Fruit fly (Drosophila melanogaster) whole organism, embryonic: ENCODE data around the gene CG15717.

Experiments used
- Abd-B ChIP-seq: fragments of 200-800 bp; sonication (Bioruptor generic); optimal IDR thresholded peaks from 2 replicates; lab custom pipeline; 2018; ENCODE audit warnings: missing biosample characterization, mild to moderate bottlenecking, missing genetic modification characterization, moderate library complexity
- Adf1 ChIP-seq: fragments of 200-800 bp; sonication (Bioruptor generic); IDR thresholded peaks from 2 replicates; pipeline ENCODE4 v1.3.6; 2022; ENCODE audit warnings: missing biosample characterization, missing genetic modification characterization
- CG11560 ChIP-seq: fragments of 200-800 bp; sonication (Bioruptor generic); IDR thresholded peaks from 3 replicates; pipeline ENCODE4 v1.3.6; 2022; ENCODE audit warnings: missing biosample characterization, missing genetic modification characterization
- CG12219 ChIP-seq: fragments of 200-800 bp; sonication (Bioruptor generic); optimal IDR thresholded peaks from 3 replicates; lab custom pipeline; 2018; ENCODE audit warnings: missing biosample characterization, mild to moderate bottlenecking, missing genetic modification characterization
- CG12769 ChIP-seq: fragments of 200-800 bp; sonication (Bioruptor generic); optimal IDR thresholded peaks from 2 replicates; lab custom pipeline; 2019; ENCODE audit warnings: missing biosample characterization, mild to moderate bottlenecking, missing genetic modification characterization, moderate library complexity
- CG13424 ChIP-seq: fragments of 200-800 bp; sonication (Bioruptor generic); optimal IDR thresholded peaks from 2 replicates; lab custom pipeline; 2019; ENCODE audit warnings: missing biosample characterization, mild to moderate bottlenecking, missing genetic modification characterization, moderate library complexity
- CG16813 ChIP-seq: fragments of 200-800 bp; sonication (Bioruptor generic); IDR thresholded peaks from 3 replicates; pipeline ENCODE4 v1.3.6; 2022; ENCODE audit warnings: missing biosample characterization, missing genetic modification characterization; ENCODE audit not compliant: partially characterized antibody
- CG17568 ChIP-seq: fragments of 200-800 bp; sonication (Bioruptor generic); optimal IDR thresholded peaks from 2 replicates; lab custom pipeline; 2018; ENCODE audit warnings: missing biosample characterization, mild to moderate bottlenecking, missing genetic modification characterization, moderate library complexity
- CG18011 ChIP-seq: fragments of 200-800 bp; sonication (Bioruptor generic); optimal IDR thresholded peaks from 2 replicates; lab custom pipeline; 2017; ENCODE audit warnings: missing biosample characterization, missing genetic modification characterization, mild to moderate bottlenecking, moderate library complexity, missing genotype
- CG2712 ChIP-seq: fragments of 200-800 bp; optimal IDR thresholded peaks from 3 replicates; lab custom pipeline; 2019; ENCODE audit warnings: missing biosample characterization, mild to moderate bottlenecking, missing genetic modification characterization, moderate library complexity
- CG30403 ChIP-seq: fragments of 200-800 bp; sonication (Bioruptor generic); optimal IDR thresholded peaks from 3 replicates; lab custom pipeline; 2016; ENCODE audit warnings: missing biosample characterization, missing genetic modification characterization
- CG4854 ChIP-seq: fragments of 200-800 bp; sonication (Bioruptor generic); optimal IDR thresholded peaks from 2 replicates; lab custom pipeline; 2016; ENCODE audit warnings: missing biosample characterization, missing genetic modification characterization, inconsistent platforms
- CG6254 ChIP-seq: fragments of 200-800 bp; sonication (Bioruptor generic); optimal IDR thresholded peaks from 3 replicates; lab custom pipeline; 2017; ENCODE audit warnings: mild to moderate bottlenecking, missing biosample characterization, missing genetic modification reagents, missing genetic modification characterization
- CG8478 ChIP-seq: fragments of >200 bp; optimal IDR thresholded peaks from 2 replicates; lab custom pipeline; 2018
- CG8944 ChIP-seq: fragments of 200-800 bp; sonication (Bioruptor generic); optimal IDR thresholded peaks from 3 replicates; lab custom pipeline; 2016; ENCODE audit warnings: missing biosample characterization, missing genetic modification characterization
- CG9932 ChIP-seq: fragments of 200-800 bp; sonication (Bioruptor generic); IDR thresholded peaks from 2 replicates; pipeline ENCODE4 v1.3.6; 2022; ENCODE audit warnings: missing biosample characterization, missing genetic modification characterization
- D19A ChIP-seq: fragments of 200-800 bp; optimal IDR thresholded peaks from 3 replicates; lab custom pipeline; 2019; ENCODE audit warnings: missing biosample characterization, mild to moderate bottlenecking, missing genetic modification characterization, moderate library complexity
- D19B ChIP-seq: fragments of 200-800 bp; sonication (Bioruptor generic); optimal IDR thresholded peaks from 2 replicates; lab custom pipeline; 2017; ENCODE audit warnings: missing biosample characterization, mild to moderate bottlenecking, missing genetic modification characterization
- Ets65A ChIP-seq: fragments of 200-800 bp; sonication (Bioruptor generic); peaks from one replicate; lab custom pipeline; 2016; ENCODE audit warnings: missing biosample characterization, missing genetic modification characterization
- GATAe ChIP-seq: fragments of 200-800 bp; sonication (Bioruptor generic); conservative IDR thresholded peaks from 2 replicates; pipeline ENCODE4 v1.3.6; 2022; ENCODE audit warnings: missing biosample characterization, missing genetic modification characterization
- Lpt ChIP-seq: fragments of >200 bp; optimal IDR thresholded peaks from 2 replicates; lab custom pipeline; 2018; ENCODE audit warnings: missing biosample characterization, missing genetic modification characterization
- Mad ChIP-seq: fragments of 200-800 bp; sonication (Bioruptor generic); optimal IDR thresholded peaks from 2 replicates; lab custom pipeline; 2016; ENCODE audit warnings: missing biosample characterization, missing genetic modification characterization
- Meics ChIP-seq: fragments of 200-800 bp; sonication (Bioruptor generic); optimal IDR thresholded peaks from 2 replicates; lab custom pipeline; 2017; ENCODE audit warnings: missing biosample characterization, mild to moderate bottlenecking, missing genetic modification characterization
- Nf-YA ChIP-seq: fragments of 200-800 bp; sonication (Bioruptor generic); IDR thresholded peaks from 2 replicates; pipeline ENCODE4 v1.3.6; 2022; ENCODE audit warnings: missing biosample characterization, missing genetic modification characterization
- Optix ChIP-seq: fragments of 200-800 bp; sonication (Bioruptor generic); IDR thresholded peaks from 3 replicates; pipeline ENCODE4 v1.3.6; 2022; ENCODE audit warnings: missing biosample characterization, missing genetic modification characterization
- Rfx ChIP-seq: fragments of 200-800 bp; sonication (Bioruptor generic); IDR thresholded peaks from 2 replicates; pipeline ENCODE4 v1.3.6; 2022; ENCODE audit warnings: missing biosample characterization, missing genetic modification characterization
- Sry-δ ChIP-seq: fragments of 200-800 bp; sonication (Bioruptor generic); optimal IDR thresholded peaks from 2 replicates; lab custom pipeline; 2016; ENCODE audit warnings: missing biosample characterization, missing genetic modification characterization
- bab2 ChIP-seq: fragments of 200-800 bp; sonication (Bioruptor generic); optimal IDR thresholded peaks from 2 replicates; lab custom pipeline; 2016; ENCODE audit warnings: missing biosample characterization, missing genetic modification characterization
- bigmax ChIP-seq: fragments of 200-800 bp; sonication (Bioruptor generic); optimal IDR thresholded peaks from 2 replicates; lab custom pipeline; 2018; ENCODE audit warnings: missing biosample characterization, mild to moderate bottlenecking, missing genetic modification characterization
- br ChIP-seq: fragments of >200 bp; optimal IDR thresholded peaks from 2 replicates; lab custom pipeline; 2017
- bsh ChIP-seq, 2 experiments: fragments of 200-800 bp; sonication (Bioruptor generic); optimal IDR thresholded peaks; 2 replicates each; lab custom pipeline; 2017 to 2018; ENCODE audit warnings: mild to moderate bottlenecking in 2 of 2, missing biosample characterization in 2 of 2, missing genetic modification characterization in 2 of 2, moderate library complexity in 1 of 2
- cato ChIP-seq: fragments of 200-800 bp; sonication (Bioruptor generic); optimal IDR thresholded peaks from 2 replicates; lab custom pipeline; 2016; ENCODE audit warnings: missing biosample characterization, missing genetic modification characterization, borderline replicate concordance
- cg ChIP-seq: fragments of 200-800 bp; sonication (Bioruptor generic); optimal IDR thresholded peaks from 3 replicates; lab custom pipeline; 2019; ENCODE audit warnings: missing biosample characterization, mild to moderate bottlenecking, missing genetic modification characterization, moderate library complexity
- chif ChIP-seq, 2 experiments: fragments of 200-800 bp; sonication (Bioruptor generic); optimal IDR thresholded peaks; 3 replicates each; lab custom pipeline; 2016; ENCODE audit warnings: missing biosample characterization in 2 of 2, missing genetic modification characterization in 2 of 2
- chinmo ChIP-seq: fragments of 200-800 bp; sonication (Bioruptor generic); IDR thresholded peaks from 4 replicates; pipeline ENCODE4 v1.3.6; 2022; ENCODE audit warnings: missing biosample characterization, missing genetic modification characterization; ENCODE audit not compliant: partially characterized antibody
- dysf ChIP-seq: fragments of 200-800 bp; sonication (Bioruptor generic); IDR thresholded peaks from 3 replicates; pipeline ENCODE4 v1.3.6; 2022; ENCODE audit warnings: missing biosample characterization, missing genetic modification characterization
- esg ChIP-seq: fragments of 200-800 bp; sonication (Bioruptor generic); conservative IDR thresholded peaks from 2 replicates; pipeline ENCODE4 v1.3.6; 2022; ENCODE audit warnings: missing biosample characterization, missing genetic modification characterization
- hkb ChIP-seq, 2 experiments: fragments of 200-800 bp in 1 of 2; fragments of >200 bp in 1 of 2; sonication (Bioruptor generic) in 1 of 2; IDR thresholded peaks in 1 of 2; optimal IDR thresholded peaks in 1 of 2; 2 replicates each; pipeline versions ENCODE4 v1.3.6 to Lab custom; 2017 to 2022; ENCODE audit warnings: missing biosample characterization in 1 of 2, missing genetic modification characterization in 1 of 2
- klu ChIP-seq: fragments of 200-800 bp; sonication (Bioruptor generic); IDR thresholded peaks from 2 replicates; pipeline ENCODE4 v1.3.6; 2022; ENCODE audit warnings: missing biosample characterization, missing genetic modification characterization
- maf-S ChIP-seq: fragments of 200-800 bp; sonication (Bioruptor generic); optimal IDR thresholded peaks from 2 replicates; lab custom pipeline; 2016; ENCODE audit warnings: missing biosample characterization, missing genetic modification characterization
- mirr ChIP-seq: fragments of 200-800 bp; sonication (Bioruptor generic); optimal IDR thresholded peaks from 3 replicates; lab custom pipeline; 2018; ENCODE audit warnings: missing biosample characterization, mild to moderate bottlenecking, missing genetic modification characterization
- nerfin-2 ChIP-seq: fragments of 200-800 bp; sonication (Bioruptor generic); IDR thresholded peaks from 2 replicates; pipeline ENCODE4 v1.3.6; 2022; ENCODE audit warnings: missing biosample characterization, missing genetic modification characterization; ENCODE audit not compliant: partially characterized antibody
- nom ChIP-seq: fragments of 200-800 bp; sonication (Bioruptor generic); optimal IDR thresholded peaks from 2 replicates; lab custom pipeline; 2017; ENCODE audit warnings: missing biosample characterization, missing genetic modification characterization, mild to moderate bottlenecking, moderate library complexity, missing genetic modification reagents
- phol ChIP-seq: fragments of 200-800 bp; sonication (Bioruptor generic); optimal IDR thresholded peaks from 3 replicates; lab custom pipeline; 2018; ENCODE audit warnings: missing biosample characterization, mild to moderate bottlenecking, missing genetic modification characterization, moderate library complexity
- run ChIP-seq: fragments of 200-800 bp; sonication (Bioruptor generic); optimal IDR thresholded peaks from 3 replicates; lab custom pipeline; 2018; ENCODE audit warnings: missing biosample characterization, mild to moderate bottlenecking, missing genetic modification characterization
- salm ChIP-seq: fragments of 200-800 bp; sonication (Bioruptor generic); optimal IDR thresholded peaks from 2 replicates; lab custom pipeline; 2018; ENCODE audit warnings: missing biosample characterization, mild to moderate bottlenecking, missing genetic modification characterization
- sima ChIP-seq: fragments of 200-800 bp; sonication (Bioruptor generic); optimal IDR thresholded peaks from 2 replicates; lab custom pipeline; 2016; ENCODE audit warnings: missing biosample characterization, missing genetic modification characterization
- sr ChIP-seq: fragments of 200-800 bp; sonication (Bioruptor generic); IDR thresholded peaks from 3 replicates; pipeline ENCODE4 v1.3.6; 2022; ENCODE audit warnings: missing biosample characterization, missing genetic modification characterization
- stc ChIP-seq: fragments of 200-800 bp; sonication (Bioruptor generic); IDR thresholded peaks from 2 replicates; pipeline ENCODE4 v1.3.6; 2022; ENCODE audit warnings: missing biosample characterization, missing genetic modification characterization
- twi ChIP-seq: fragments of 200-800 bp; optimal IDR thresholded peaks from 2 replicates; lab custom pipeline; 2019; ENCODE audit warnings: missing biosample characterization, mild to moderate bottlenecking, missing genetic modification characterization, moderate library complexity

The CG15717 gene

dm6 chrX:13130175-13130822 lies 1.5 kb downstream of the CG15717 start (continued):
- TF ChIP-seq bsh (GFP tag; optimal IDR thresholded peaks at IDR 0.05; lab: Kevin White, UChicago) (peak; percentile 54 to 70), klu (GFP tag; lab: Robert Waterston, UW) (0 out of 2 replicates have a peak, but pooled peaks have one; percentile 21), br (no peak), nom (peak; percentile 41), CG9932 (GFP tag; lab: Robert Waterston, UW) (peak; percentile 55), sima (no peak), Nf-YA (GFP tag; lab: Robert Waterston, UW) (peak; percentile 40; the same call in 1 of the 2 replicates), D19B (peak; percentile 50), salm (tag; lab: Kevin White, UChicago) (peak; percentile 54), Ets65A (GFP tag; lab: Kevin White, UChicago) (peak; percentile 97), CG12219 (peak; percentile 78), Mad (GFP tag; lab: Kevin White, UChicago) (peak; percentile 53), nerfin-2 (no peak), CG13424 (tag; lab: Kevin White, UChicago) (peak; percentile 83), Meics (GFP tag; lab: Kevin White, UChicago) (peak; percentile 81), CG4854 (GFP tag; lab: Kevin White, UChicago) (peak; percentile 28), bigmax (no peak), D19A (tag; lab: Kevin White, UChicago) (peak; percentile 80), twi (tag; lab: Kevin White, UChicago) (peak; percentile 60), Sry-δ (GFP tag; lab: Kevin White, UChicago) (peak; percentile 2), chinmo (no peak), CG2712 (tag; lab: Kevin White, UChicago) (peak; percentile 77), Abd-B (GFP tag; lab: Kevin White, UChicago) (peak; percentile 42), stc (peak; percentile 12; the same call in 1 of the 2 replicates), maf-S (GFP tag; lab: Kevin White, UChicago) (peak; percentile 41), phol (tag; lab: Kevin White, UChicago) (peak; percentile 80), sr (GFP tag; lab: Robert Waterston, UW) (no peak), cato (no peak), CG6254 (GFP tag; lab: Kevin White, UChicago) (peak; percentile 50), hkb (optimal IDR thresholded peaks at IDR 0.05; lab: Kevin White, UChicago) (no peak), hkb (GFP tag; IDR thresholded peaks at IDR 0.05; lab: Robert Waterston, UW) (peak; percentile 70), CG18011 (GFP tag; lab: Kevin White, UChicago) (peak; percentile 28), Rfx (GFP tag; lab: Robert Waterston, UW) (peak; percentile 58), Adf1 (no peak), Optix (peak; percentile 36; the same call in 1 of the 3 replicates), CG8944 (GFP tag; lab: Kevin White, UChicago) (peak; percentile 62), Lpt (GFP tag; lab: Kevin White, UChicago) (no peak), run (tag; lab: Kevin White, UChicago) (peak; percentile 19), esg (GFP tag; lab: Robert Waterston, UW) (peak; percentile 48), CG30403 (GFP tag; lab: Kevin White, UChicago) (peak; percentile 72), chif (GFP tag; optimal IDR thresholded peaks at IDR 0.05; lab: Kevin White, UChicago) (peak; percentile 63 to 67), CG11560 (tag; lab: Robert Waterston, UW) (no peak), mirr (GFP tag; lab: Kevin White, UChicago) (peak; percentile 61), GATAe (GFP tag; lab: Robert Waterston, UW) (no peak), CG12769 (tag; lab: Kevin White, UChicago) (peak; percentile 50), dysf (peak; percentile 56; the same call in 2 of the 3 replicates), CG16813 (GFP tag; lab: Robert Waterston, UW) (no peak), cg (GFP tag; lab: Kevin White, UChicago) (no peak), bab2 (GFP tag; lab: Kevin White, UChicago) (peak; percentile 52), CG8478 (lab: Kevin White, UChicago) (no peak), CG17568 (peak; percentile 45)
